Fruit fly (Drosophila melanogaster) whole organism, embryonic: ENCODE data around the gene CG9302.

ENCODE experiments used
- Adf1 ChIP-seq: fragments of 200-800 bp; sonication (Bioruptor generic); IDR thresholded peaks from 2 replicates; pipeline ENCODE4 v1.3.6; 2022; ENCODE audit warnings: missing biosample characterization, missing genetic modification characterization
- Atf-2 ChIP-seq: fragments of 200-800 bp; sonication (Bioruptor generic); optimal IDR thresholded peaks from 2 replicates; lab custom pipeline; 2016; ENCODE audit warnings: missing biosample characterization, missing genetic modification characterization
- CG11456 ChIP-seq: fragments of 200-800 bp; sonication (Bioruptor generic); IDR thresholded peaks from 3 replicates; pipeline ENCODE4 v1.3.6; 2022; ENCODE audit warnings: missing biosample characterization, missing genetic modification characterization
- CG12236 ChIP-seq: fragments of 200-800 bp; sonication (Bioruptor generic); optimal IDR thresholded peaks from 2 replicates; lab custom pipeline; 2016; ENCODE audit warnings: missing biosample characterization, missing genetic modification characterization
- CG12942 ChIP-seq: fragments of 200-800 bp; sonication (Bioruptor generic); optimal IDR thresholded peaks from 3 replicates; lab custom pipeline; 2016; ENCODE audit warnings: missing biosample characterization, missing genetic modification characterization
- CG15601 ChIP-seq: fragments of 200-800 bp; sonication (Bioruptor generic); optimal IDR thresholded peaks from 3 replicates; lab custom pipeline; 2019; ENCODE audit warnings: missing biosample characterization, mild to moderate bottlenecking, missing genetic modification characterization, moderate library complexity
- CG1602 ChIP-seq: fragments of 200-800 bp; sonication (Bioruptor generic); optimal IDR thresholded peaks from 3 replicates; lab custom pipeline; 2016; ENCODE audit warnings: missing biosample characterization, missing genetic modification characterization
- CG16815 ChIP-seq: fragments of 200-800 bp; sonication (Bioruptor generic); optimal IDR thresholded peaks from 3 replicates; lab custom pipeline; 2017; ENCODE audit warnings: missing biosample characterization, mild to moderate bottlenecking, missing genetic modification characterization
- CG16863 ChIP-seq: fragments of 200-800 bp; sonication (Bioruptor generic); optimal IDR thresholded peaks from 3 replicates; lab custom pipeline; 2016; ENCODE audit warnings: missing biosample characterization, missing genetic modification characterization
- CG17568 ChIP-seq: fragments of 200-800 bp; sonication (Bioruptor generic); optimal IDR thresholded peaks from 2 replicates; lab custom pipeline; 2018; ENCODE audit warnings: missing biosample characterization, mild to moderate bottlenecking, missing genetic modification characterization, moderate library complexity
- CG17912 ChIP-seq: fragments of 200-800 bp; sonication (Bioruptor generic); optimal IDR thresholded peaks from 2 replicates; lab custom pipeline; 2018; ENCODE audit warnings: missing biosample characterization, mild to moderate bottlenecking, missing genetic modification characterization
- CG18011 ChIP-seq: fragments of 200-800 bp; sonication (Bioruptor generic); optimal IDR thresholded peaks from 2 replicates; lab custom pipeline; 2017; ENCODE audit warnings: missing biosample characterization, missing genetic modification characterization, mild to moderate bottlenecking, moderate library complexity, missing genotype
- CG33557 ChIP-seq: fragments of 200-800 bp; sonication (Bioruptor generic); optimal IDR thresholded peaks from 2 replicates; lab custom pipeline; 2019; ENCODE audit warnings: missing biosample characterization, mild to moderate bottlenecking, missing genetic modification characterization, moderate library complexity
- CG3407 ChIP-seq: fragments of 200-800 bp; sonication (Bioruptor generic); optimal IDR thresholded peaks from 2 replicates; lab custom pipeline; 2018; ENCODE audit warnings: missing biosample characterization, mild to moderate bottlenecking, missing genetic modification characterization
- CG6175 ChIP-seq: fragments of 200-800 bp; sonication (Bioruptor generic); IDR thresholded peaks from 3 replicates; pipeline ENCODE4 v1.3.6; 2022; ENCODE audit warnings: missing biosample characterization, missing genetic modification characterization
- CG6654 ChIP-seq: fragments of 200-800 bp; sonication (Bioruptor generic); optimal IDR thresholded peaks from 2 replicates; lab custom pipeline; 2017; ENCODE audit warnings: missing biosample characterization, mild to moderate bottlenecking, missing genetic modification characterization
- CG7357 ChIP-seq: fragments of 200-800 bp; sonication (Bioruptor generic); IDR thresholded peaks from 3 replicates; pipeline ENCODE4 v1.3.6; 2022; ENCODE audit warnings: missing biosample characterization, missing genetic modification characterization
- CG7745 ChIP-seq: fragments of 200-800 bp; sonication (Bioruptor generic); optimal IDR thresholded peaks from 2 replicates; lab custom pipeline; 2018; ENCODE audit warnings: missing biosample characterization, mild to moderate bottlenecking, missing genetic modification characterization, moderate library complexity
- CG8944 ChIP-seq: fragments of 200-800 bp; sonication (Bioruptor generic); optimal IDR thresholded peaks from 3 replicates; lab custom pipeline; 2016; ENCODE audit warnings: missing biosample characterization, missing genetic modification characterization
- CoRest ChIP-seq: fragments of 200-800 bp; sonication (Bioruptor generic); optimal IDR thresholded peaks from 3 replicates; lab custom pipeline; 2018; ENCODE audit warnings: missing biosample characterization, mild to moderate bottlenecking, missing genetic modification characterization, moderate library complexity
- D19A ChIP-seq: fragments of 200-800 bp; optimal IDR thresholded peaks from 3 replicates; lab custom pipeline; 2019; ENCODE audit warnings: missing biosample characterization, mild to moderate bottlenecking, missing genetic modification characterization, moderate library complexity
- Dfd ChIP-seq, 2 experiments: fragments of >200 bp; optimal IDR thresholded peaks; 2 replicates each; lab custom pipeline; 2017; ENCODE audit warnings: missing biosample characterization in 2 of 2, missing genetic modification characterization in 2 of 2
- Dip3 ChIP-seq: fragments of 200-800 bp; sonication (Bioruptor generic); optimal IDR thresholded peaks from 3 replicates; lab custom pipeline; 2016; ENCODE audit warnings: missing biosample characterization, missing genetic modification characterization
- Dll ChIP-seq: fragments of 200-800 bp; sonication (Bioruptor generic); IDR thresholded peaks from 4 replicates; pipeline ENCODE4 v1.3.6; 2022; ENCODE audit warnings: missing biosample characterization, missing genetic modification characterization; ENCODE audit not compliant: partially characterized antibody
- H2.0 ChIP-seq: fragments of 200-800 bp; sonication (Bioruptor generic); IDR thresholded peaks from 2 replicates; pipeline ENCODE4 v1.3.6; 2022; ENCODE audit warnings: missing biosample characterization, missing genetic modification characterization
- HLH4C ChIP-seq: fragments of 200-800 bp; sonication (Bioruptor generic); IDR thresholded peaks from 3 replicates; pipeline ENCODE4 v1.3.6; 2022; ENCODE audit warnings: missing biosample characterization, missing genetic modification characterization; ENCODE audit not compliant: partially characterized antibody
- Nf-YA ChIP-seq: fragments of 200-800 bp; sonication (Bioruptor generic); IDR thresholded peaks from 2 replicates; pipeline ENCODE4 v1.3.6; 2022; ENCODE audit warnings: missing biosample characterization, missing genetic modification characterization
- NfI ChIP-seq: fragments of 200-800 bp; sonication (Bioruptor generic); optimal IDR thresholded peaks from 3 replicates; lab custom pipeline; 2018; ENCODE audit warnings: missing biosample characterization, mild to moderate bottlenecking, missing genetic modification characterization, moderate library complexity
- Optix ChIP-seq: fragments of 200-800 bp; sonication (Bioruptor generic); IDR thresholded peaks from 3 replicates; pipeline ENCODE4 v1.3.6; 2022; ENCODE audit warnings: missing biosample characterization, missing genetic modification characterization
- Poxn ChIP-seq: fragments of 200-800 bp; sonication (Bioruptor generic); IDR thresholded peaks from 2 replicates; pipeline ENCODE4 v1.3.6; 2022; ENCODE audit warnings: missing biosample characterization, missing genetic modification characterization
- Sin3A ChIP-seq: fragments of >200 bp; optimal IDR thresholded peaks from 2 replicates; lab custom pipeline; 2018
- Sox100B ChIP-seq: fragments of 200-800 bp; sonication (Bioruptor generic); optimal IDR thresholded peaks from 3 replicates; lab custom pipeline; 2018; ENCODE audit warnings: missing biosample characterization, mild to moderate bottlenecking, missing genetic modification characterization
- ase ChIP-seq: fragments of 200-800 bp; sonication (Bioruptor generic); IDR thresholded peaks from 3 replicates; pipeline ENCODE4 v1.3.6; 2022; ENCODE audit warnings: missing biosample characterization, missing genetic modification characterization
- crc ChIP-seq: fragments of 200-800 bp; sonication (Bioruptor generic); optimal IDR thresholded peaks from 2 replicates; lab custom pipeline; 2016; ENCODE audit warnings: missing biosample characterization, missing genetic modification characterization
- crol ChIP-seq: fragments of 200-800 bp; sonication (Bioruptor generic); IDR thresholded peaks from 2 replicates; pipeline ENCODE4 v1.3.6; 2022; ENCODE audit warnings: missing biosample characterization, missing genetic modification characterization
- cwo ChIP-seq: fragments of 200-800 bp; sonication (Bioruptor generic); optimal IDR thresholded peaks from 3 replicates; lab custom pipeline; 2017; ENCODE audit warnings: missing biosample characterization, missing genetic modification characterization, mild to moderate bottlenecking, moderate library complexity, missing genetic modification reagents
- dm ChIP-seq: fragments of 200-800 bp; sonication (Bioruptor generic); optimal IDR thresholded peaks from 3 replicates; lab custom pipeline; 2016; ENCODE audit warnings: missing biosample characterization, missing genetic modification characterization
- esg ChIP-seq: fragments of 200-800 bp; sonication (Bioruptor generic); conservative IDR thresholded peaks from 2 replicates; pipeline ENCODE4 v1.3.6; 2022; ENCODE audit warnings: missing biosample characterization, missing genetic modification characterization
- fd64A ChIP-seq: fragments of 200-800 bp; sonication (Bioruptor generic); optimal IDR thresholded peaks from 3 replicates; lab custom pipeline; 2018; ENCODE audit warnings: missing biosample characterization, mild to moderate bottlenecking, missing genetic modification characterization
- ftz-f1 ChIP-seq: fragments of 200-800 bp; sonication (Bioruptor generic); optimal IDR thresholded peaks from 2 replicates; lab custom pipeline; 2016; ENCODE audit warnings: missing biosample characterization, missing genetic modification characterization
- gcm2 ChIP-seq: fragments of 200-800 bp; sonication (Bioruptor generic); optimal IDR thresholded peaks from 2 replicates; lab custom pipeline; 2016; ENCODE audit warnings: missing biosample characterization, missing genetic modification characterization
- gsb ChIP-seq: fragments of 200-800 bp; sonication (Bioruptor generic); IDR thresholded peaks from 2 replicates; pipeline ENCODE4 v1.3.6; 2022; ENCODE audit warnings: missing biosample characterization, missing genetic modification characterization
- her ChIP-seq: fragments of 200-800 bp; sonication (Bioruptor generic); optimal IDR thresholded peaks from 2 replicates; lab custom pipeline; 2016; ENCODE audit warnings: missing biosample characterization, missing genetic modification characterization
- jing ChIP-seq: fragments of 200-800 bp; sonication (Bioruptor generic); optimal IDR thresholded peaks from 2 replicates; lab custom pipeline; 2018; ENCODE audit warnings: missing biosample characterization, mild to moderate bottlenecking, missing genetic modification characterization
- lmd ChIP-seq: fragments of 200-800 bp; sonication (Bioruptor generic); IDR thresholded peaks from 2 replicates; pipeline ENCODE4 v1.3.6; 2022; ENCODE audit warnings: missing biosample characterization, missing genetic modification characterization
- pan ChIP-seq, 4 experiments: fragments of >200 bp in 3 of 4; fragments of 200-800 bp in 1 of 4; sonication (Bioruptor generic) in 1 of 4; optimal IDR thresholded peaks in 3 of 4; IDR thresholded peaks in 1 of 4; 2 replicates each; pipeline versions ENCODE4 v1.3.6 to Lab custom; 2017 to 2022; ENCODE audit warnings: missing biosample characterization in 2 of 4, missing genetic modification characterization in 2 of 4, mixed read lengths in 1 of 4
- pb ChIP-seq: fragments of 200-800 bp; sonication (Bioruptor generic); optimal IDR thresholded peaks from 3 replicates; lab custom pipeline; 2016; ENCODE audit warnings: missing biosample characterization, missing genetic modification characterization
- so ChIP-seq: fragments of 200-800 bp; sonication (Bioruptor generic); IDR thresholded peaks from 3 replicates; pipeline ENCODE4 v1.3.6; 2022; ENCODE audit warnings: missing biosample characterization, missing genetic modification characterization
- stc ChIP-seq: fragments of 200-800 bp; sonication (Bioruptor generic); IDR thresholded peaks from 2 replicates; pipeline ENCODE4 v1.3.6; 2022; ENCODE audit warnings: missing biosample characterization, missing genetic modification characterization
- sug ChIP-seq: fragments of 200-800 bp; optimal IDR thresholded peaks from 2 replicates; lab custom pipeline; 2019; ENCODE audit warnings: missing biosample characterization, mild to moderate bottlenecking, missing genetic modification characterization, moderate library complexity
- ttk ChIP-seq: fragments of 200-800 bp; sonication (Bioruptor generic); IDR thresholded peaks from 2 replicates; pipeline ENCODE4 v2.1.2; 2022; ENCODE audit warnings: missing biosample characterization, missing genetic modification characterization

CG9302 gene

DNA sequence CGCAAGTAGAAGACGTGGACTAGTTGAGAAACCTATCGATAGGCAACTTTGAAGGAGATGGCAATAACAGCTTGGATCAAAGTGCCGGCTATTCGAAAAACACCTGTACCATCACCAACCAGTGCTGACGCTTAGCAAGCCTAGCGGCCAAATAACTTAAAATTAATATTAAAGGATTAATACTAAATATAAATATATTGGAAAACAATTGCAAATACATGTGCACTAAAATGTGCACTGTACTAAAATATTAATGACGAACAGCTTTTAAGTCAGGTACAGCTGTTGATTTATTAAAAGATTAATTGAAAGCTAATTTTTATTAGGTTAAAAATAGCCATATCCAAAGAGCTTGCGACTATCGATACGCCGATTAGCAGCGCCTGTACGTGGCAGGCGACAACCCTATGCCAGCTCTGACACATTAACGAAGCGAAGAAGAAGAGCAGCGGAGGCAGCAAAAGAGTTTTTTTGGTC is at the start of gene CG9302, which contains the start of gene beta'COP:
Gene CG9302 (minus strand): TSS at position 51 of the 477 bp plus-strand sequence.
Gene beta'COP (plus strand): TSS at position 415 of the 477 bp plus-strand sequence.
- TF ChIP-seq gsb: no peak
- TF ChIP-seq CG1602 (GFP tag; lab: Kevin White, UChicago): peak; percentile 49
- TF ChIP-seq gcm2 (GFP tag; lab: Kevin White, UChicago): no peak
- no peak for TF ChIP-seq H2.0 (GFP tag; lab: Robert Waterston, UW)
- no peak for TF ChIP-seq Dfd (GFP tag; optimal IDR thresholded peaks at IDR 0.05; lab: Kevin White, UChicago)
- TF ChIP-seq her (GFP tag; lab: Kevin White, UChicago): no peak
- TF ChIP-seq CG7357 (GFP tag; lab: Robert Waterston, UW): peak; percentile 56; the same call in 1 of the 3 replicates
- TF ChIP-seq Dll: peak; percentile 76
- TF ChIP-seq esg (GFP tag; lab: Robert Waterston, UW): peak; percentile 40; the same call in 1 of the 2 replicates
- TF ChIP-seq D19A (tag; lab: Kevin White, UChicago): no peak
- TF ChIP-seq sug: peak; percentile 85
- no peak for TF ChIP-seq CG17568 (GFP tag; lab: Kevin White, UChicago)
- no peak for TF ChIP-seq so (GFP tag; lab: Robert Waterston, UW)
- no peak for TF ChIP-seq CG7745
- TF ChIP-seq CG12942 (GFP tag; lab: Kevin White, UChicago): peak; percentile 52
- TF ChIP-seq ase (GFP tag; lab: Robert Waterston, UW): no peak; the same call in 2 of the 3 replicates
- TF ChIP-seq CG16863 (GFP tag; lab: Kevin White, UChicago): peak; percentile 1
- no peak for TF ChIP-seq cwo (GFP tag; lab: Kevin White, UChicago)
- no peak for TF ChIP-seq Optix (GFP tag; lab: Robert Waterston, UW)
- TF ChIP-seq CG6175: no peak
- TF ChIP-seq jing (GFP tag; lab: Kevin White, UChicago): no peak
- no peak for TF ChIP-seq ttk (GFP tag; lab: Robert Waterston, UW)
- TF ChIP-seq CG8944 (GFP tag; lab: Kevin White, UChicago): peak; percentile 43
- no peak for TF ChIP-seq pb (GFP tag; lab: Kevin White, UChicago)
- TF ChIP-seq Sin3A: peak; percentile 83
- peak; percentile 68 for TF ChIP-seq CG15601
- no peak for TF ChIP-seq crol (GFP tag; lab: Robert Waterston, UW)
- TF ChIP-seq stc: no peak
- no peak for TF ChIP-seq crc (GFP tag; lab: Kevin White, UChicago)
- TF ChIP-seq CoRest (tag; lab: Kevin White, UChicago): peak; percentile 88
- no peak for TF ChIP-seq CG3407 (GFP tag; lab: Kevin White, UChicago)
- TF ChIP-seq pan (optimal IDR thresholded peaks at IDR 0.05; lab: Kevin White, UChicago): peak in 1 of 2 experiments; percentile 72
- TF ChIP-seq pan (GFP tag; optimal IDR thresholded peaks at IDR 0.05 in 1 of 2, IDR thresholded peaks at IDR 0.05 in 1 of 2): peak; percentile 47 to 72
- no peak for TF ChIP-seq fd64A (GFP tag; lab: Kevin White, UChicago)
- peak; percentile 5 for TF ChIP-seq CG6654 (GFP tag; lab: Kevin White, UChicago)
- no peak for TF ChIP-seq CG12236
- TF ChIP-seq lmd (GFP tag; lab: Robert Waterston, UW): peak; percentile 69
- TF ChIP-seq NfI (GFP tag; lab: Kevin White, UChicago): peak; percentile 69
- no peak for TF ChIP-seq Poxn (GFP tag; lab: Robert Waterston, UW)
- peak; percentile 48; the same call in 1 of the 2 replicates for TF ChIP-seq Adf1 (GFP tag; lab: Robert Waterston, UW)
- no peak for TF ChIP-seq Nf-YA (GFP tag; lab: Robert Waterston, UW)
- peak; percentile 65 for TF ChIP-seq CG16815 (GFP tag; lab: Kevin White, UChicago)
- peak; percentile 34 for TF ChIP-seq Atf-2 (GFP tag; lab: Kevin White, UChicago)
- peak; percentile 37 for TF ChIP-seq Dip3
- TF ChIP-seq Sox100B (GFP tag; lab: Kevin White, UChicago): no peak
- TF ChIP-seq CG33557: peak; percentile 65
- TF ChIP-seq CG18011 (GFP tag; lab: Kevin White, UChicago): peak; percentile 24
- peak; percentile 37 for TF ChIP-seq dm (GFP tag; lab: Kevin White, UChicago)
- TF ChIP-seq ftz-f1: no peak
- TF ChIP-seq HLH4C (GFP tag; lab: Robert Waterston, UW): peak; percentile 72
- peak; percentile 68; the same call in 1 of the 3 replicates for TF ChIP-seq CG11456
- peak; percentile 48 for TF ChIP-seq CG17912 (GFP tag; lab: Kevin White, UChicago)
